Worm (Caenorhabditis elegans) whole organism, mixed stage, embryonic: Measurements from ENCODE around the gene lips-11.

Source experiments
- M03D4.4 ChIP-seq: sonication (generic microtip); optimal IDR thresholded peaks from 2 replicates; lab custom pipeline; 2017; ENCODE audit warnings: mild to moderate bottlenecking, missing genetic modification characterization, missing compliant biosample characterization
- bed-3 ChIP-seq: fragments of 200-800 bp; sonication (Bioruptor generic); optimal IDR thresholded peaks from 3 replicates; lab custom pipeline; 2018; ENCODE audit warnings: mild to moderate bottlenecking, missing genetic modification characterization, moderate library complexity, missing compliant biosample characterization
- blmp-1 ChIP-seq: fragments of 150-350 bp; optimal IDR thresholded peaks from 2 replicates; lab custom pipeline; 2014; ENCODE audit warnings: missing biosample characterization, missing genetic modification characterization
- ceh-39 ChIP-seq: fragments of 150-350 bp; optimal IDR thresholded peaks from 2 replicates; lab custom pipeline; 2014; ENCODE audit warnings: missing biosample characterization, missing genetic modification characterization
- ceh-43 ChIP-seq: fragments of 200-800 bp; sonication (Bioruptor generic); optimal IDR thresholded peaks from 2 replicates; lab custom pipeline; 2018; ENCODE audit warnings: mild to moderate bottlenecking, missing genetic modification characterization, moderate library complexity, missing compliant biosample characterization
- ceh-83 ChIP-seq: fragments of 200-800 bp; sonication (Bioruptor generic); optimal IDR thresholded peaks from 2 replicates; lab custom pipeline; 2018; ENCODE audit warnings: mild to moderate bottlenecking, missing genetic modification characterization, missing compliant biosample characterization
- ces-1 ChIP-seq: fragments of 150-350 bp; optimal IDR thresholded peaks from 2 replicates; lab custom pipeline; 2014; ENCODE audit warnings: missing biosample characterization, missing genetic modification reagents, missing genetic modification characterization
- cnd-1 ChIP-seq: fragments of 200-800 bp; sonication (Bioruptor generic); optimal IDR thresholded peaks from 2 replicates; lab custom pipeline; 2018; ENCODE audit warnings: mild to moderate bottlenecking, missing genetic modification characterization, missing compliant biosample characterization
- drap-1 ChIP-seq: fragments of 200-800 bp; sonication (Bioruptor generic); optimal IDR thresholded peaks from 3 replicates; lab custom pipeline; 2018; ENCODE audit warnings: mild to moderate bottlenecking, missing genetic modification characterization, missing compliant biosample characterization
- elt-1 ChIP-seq: sonication (generic microtip); optimal IDR thresholded peaks from 2 replicates; lab custom pipeline; 2017; ENCODE audit warnings: missing genetic modification characterization, mild to moderate bottlenecking, missing compliant biosample characterization, antibody characterized with exemption, moderate library complexity, borderline replicate concordance; ENCODE audit not compliant: insufficient read depth
- flh-1 ChIP-seq: fragments of 200-800 bp; sonication (Bioruptor generic); optimal IDR thresholded peaks from 2 replicates; lab custom pipeline; 2018; ENCODE audit warnings: mild to moderate bottlenecking, missing genetic modification characterization, moderate library complexity, missing compliant biosample characterization
- ham-2 ChIP-seq: fragments of 200-800 bp; sonication (Bioruptor generic); optimal IDR thresholded peaks from 2 replicates; lab custom pipeline; 2018; ENCODE audit warnings: mild to moderate bottlenecking, missing genetic modification characterization, missing compliant biosample characterization
- hlh-1 ChIP-seq: fragments of 150-350 bp; optimal IDR thresholded peaks from 2 replicates; lab custom pipeline; 2014; ENCODE audit warnings: missing biosample characterization, missing genetic modification reagents, missing genetic modification characterization
- lin-13 ChIP-seq: fragments of 150-350 bp; optimal IDR thresholded peaks from 2 replicates; lab custom pipeline; 2014; ENCODE audit warnings: missing biosample characterization, missing genetic modification characterization
- lin-32 ChIP-seq: fragments of 200-800 bp; sonication (Bioruptor generic); optimal IDR thresholded peaks from 2 replicates; lab custom pipeline; 2018; ENCODE audit warnings: mild to moderate bottlenecking, missing genetic modification characterization, missing compliant biosample characterization
- lsy-2 ChIP-seq: fragments of 150-350 bp; optimal IDR thresholded peaks from 2 replicates; lab custom pipeline; 2014; ENCODE audit warnings: missing biosample characterization, missing genetic modification characterization
- mab-5 ChIP-seq: fragments of 150-350 bp; optimal IDR thresholded peaks from 2 replicates; lab custom pipeline; 2014; ENCODE audit warnings: missing biosample characterization, missing genetic modification characterization
- mep-1 ChIP-seq: fragments of 150-350 bp; optimal IDR thresholded peaks from 2 replicates; lab custom pipeline; 2017; ENCODE audit warnings: missing biosample characterization, missing genetic modification reagents, missing genetic modification characterization, inconsistent platforms
- mls-2 ChIP-seq: sonication (generic microtip); optimal IDR thresholded peaks from 2 replicates; lab custom pipeline; 2016; ENCODE audit warnings: mild to moderate bottlenecking, missing genetic modification characterization, moderate library complexity, missing compliant biosample characterization
- nhr-12 ChIP-seq: fragments of 150-350 bp; optimal IDR thresholded peaks from 2 replicates; lab custom pipeline; 2014; ENCODE audit warnings: missing biosample characterization, missing genetic modification characterization
- nhr-2 ChIP-seq: fragments of 150-350 bp; optimal IDR thresholded peaks from 2 replicates; lab custom pipeline; 2014; ENCODE audit warnings: missing biosample characterization, missing genetic modification characterization
- nhr-237 ChIP-seq: fragments of 150-350 bp; optimal IDR thresholded peaks from 2 replicates; lab custom pipeline; 2014; ENCODE audit warnings: missing biosample characterization, missing genetic modification characterization
- nhr-28 ChIP-seq: fragments of 150-350 bp; optimal IDR thresholded peaks from 2 replicates; lab custom pipeline; 2014; ENCODE audit warnings: missing biosample characterization, missing genetic modification characterization
- nhr-76 ChIP-seq: sonication (generic microtip); optimal IDR thresholded peaks from 2 replicates; lab custom pipeline; 2017; ENCODE audit warnings: missing biosample characterization, missing genetic modification characterization
- pha-4 ChIP-seq: fragments of 150-350 bp; optimal IDR thresholded peaks from 2 replicates; lab custom pipeline; 2018; ENCODE audit warnings: missing biosample characterization, missing genetic modification reagents, missing genetic modification characterization
- sem-2 ChIP-seq: fragments of 200-800 bp; sonication (Bioruptor generic); optimal IDR thresholded peaks from 2 replicates; lab custom pipeline; 2018; ENCODE audit warnings: mild to moderate bottlenecking, missing genetic modification characterization, missing compliant biosample characterization
- snpc-4 ChIP-seq: fragments of 150-350 bp; optimal IDR thresholded peaks from 2 replicates; lab custom pipeline; 2014; ENCODE audit warnings: missing biosample characterization, missing genetic modification characterization
- sptf-1 ChIP-seq: sonication (generic microtip); optimal IDR thresholded peaks from 2 replicates; lab custom pipeline; 2017; ENCODE audit warnings: mild to moderate bottlenecking, missing genetic modification characterization, moderate library complexity, missing compliant biosample characterization
- tbx-8 ChIP-seq: fragments of 200-800 bp; sonication (Bioruptor generic); optimal IDR thresholded peaks from 2 replicates; lab custom pipeline; 2018; ENCODE audit warnings: mild to moderate bottlenecking, missing genetic modification characterization, moderate library complexity, missing compliant biosample characterization
- unc-120 ChIP-seq: sonication (generic microtip); optimal IDR thresholded peaks from 2 replicates; lab custom pipeline; 2017; ENCODE audit warnings: missing genetic modification characterization, missing compliant biosample characterization; ENCODE audit not compliant: poor library complexity, severe bottlenecking
- unc-39 ChIP-seq: fragments of 150-350 bp; optimal IDR thresholded peaks from 2 replicates; lab custom pipeline; 2014; ENCODE audit warnings: missing biosample characterization, missing genetic modification characterization
- unc-62 ChIP-seq: fragments of 150-350 bp; optimal IDR thresholded peaks from 2 replicates; lab custom pipeline; 2014; ENCODE audit warnings: missing biosample characterization, missing genetic modification reagents, missing genetic modification characterization
- ztf-11 ChIP-seq: fragments of 150-350 bp; optimal IDR thresholded peaks from 2 replicates; lab custom pipeline; 2014; ENCODE audit warnings: missing biosample characterization, missing genetic modification characterization

The lips-11 gene

ce11 chrII:1110901-1111300 is at the start of gene lips-11:
TSS of gene lips-11 (minus strand) at chrII:1111001.
- no peak for TF ChIP-seq flh-1 (GFP tag; lab: Kevin White, UChicago)
- TF ChIP-seq lin-13 (tag; lab: Kevin White, UChicago) = no peak
- TF ChIP-seq hlh-1 (tag; lab: Kevin White, UChicago) = no peak
- no peak for TF ChIP-seq nhr-237 (tag; lab: Kevin White, UChicago)
- TF ChIP-seq mls-2 (tag; lab: Kevin White, UChicago) = no peak
- TF ChIP-seq cnd-1 (tag; lab: Kevin White, UChicago) = no peak
- TF ChIP-seq ceh-83 (GFP tag; lab: Kevin White, UChicago) = no peak
- TF ChIP-seq nhr-28 = no peak
- TF ChIP-seq nhr-76 = no peak
- TF ChIP-seq unc-120 = no peak
- TF ChIP-seq ztf-11 = no peak
- TF ChIP-seq M03D4.4 (tag; lab: Kevin White, UChicago) = no peak

ce11 chrII:1159718-1160117 is 48.9 kb upstream of the lips-11 start:
- TF ChIP-seq tbx-8 (no peak), nhr-28 (no peak), bed-3 (GFP tag; lab: Kevin White, UChicago) (no peak), lin-32 (GFP tag; lab: Kevin White, UChicago) (no peak), lsy-2 (tag; lab: Kevin White, UChicago) (no peak), snpc-4 (no peak), drap-1 (GFP tag; lab: Kevin White, UChicago) (no peak), ces-1 (GFP tag; lab: Kevin White, UChicago) (no peak), M03D4.4 (tag; lab: Kevin White, UChicago) (no peak), flh-1 (GFP tag; lab: Kevin White, UChicago) (no peak), mab-5 (tag; lab: Kevin White, UChicago) (no peak), nhr-12 (tag; lab: Kevin White, UChicago) (no peak)

DNA sequence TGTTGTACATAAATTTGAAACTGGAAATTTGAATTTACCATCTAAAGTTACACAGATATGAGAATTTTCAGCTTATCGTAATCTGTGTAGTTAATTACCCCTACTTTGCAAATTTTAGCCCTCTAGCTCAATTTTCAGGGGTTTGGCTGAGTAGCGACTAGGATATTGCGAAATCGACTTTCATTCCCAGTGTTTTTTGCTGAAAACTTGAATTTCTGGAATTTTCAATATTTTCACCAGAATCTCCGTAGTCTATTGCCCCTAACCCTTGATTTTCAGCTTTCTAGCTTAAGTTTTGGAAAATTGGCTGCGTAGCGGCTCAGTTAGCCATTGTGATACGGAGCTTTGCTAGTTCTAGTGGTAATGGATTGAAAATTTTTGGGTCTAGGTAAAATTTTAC is 46.3 kb upstream of the lips-11 start:
- no peak for TF ChIP-seq elt-1 (tag; lab: Kevin White, UChicago)
- TF ChIP-seq mab-5 (tag; lab: Kevin White, UChicago) = no peak
- TF ChIP-seq ham-2 = no peak
- TF ChIP-seq mep-1 (tag; lab: Kevin White, UChicago) = no peak
- TF ChIP-seq lin-13 (tag; lab: Kevin White, UChicago) = no peak
- TF ChIP-seq sptf-1 (tag; lab: Kevin White, UChicago) = no peak
- no peak for TF ChIP-seq bed-3 (GFP tag; lab: Kevin White, UChicago)
- no peak for TF ChIP-seq drap-1 (GFP tag; lab: Kevin White, UChicago)
- TF ChIP-seq nhr-2 (tag; lab: Kevin White, UChicago) = no peak
- no peak for TF ChIP-seq nhr-12 (tag; lab: Kevin White, UChicago)
- no peak for TF ChIP-seq ceh-43 (GFP tag; lab: Kevin White, UChicago)
- no peak for TF ChIP-seq cnd-1 (tag; lab: Kevin White, UChicago)
- TF ChIP-seq pha-4 (tag; lab: Kevin White, UChicago) = no peak
- no peak for TF ChIP-seq unc-62 (GFP tag; lab: Kevin White, UChicago)
- TF ChIP-seq tbx-8 = no peak
- no peak for TF ChIP-seq blmp-1 (tag; lab: Kevin White, UChicago)
- no peak for TF ChIP-seq ces-1 (GFP tag; lab: Kevin White, UChicago)

DNA sequence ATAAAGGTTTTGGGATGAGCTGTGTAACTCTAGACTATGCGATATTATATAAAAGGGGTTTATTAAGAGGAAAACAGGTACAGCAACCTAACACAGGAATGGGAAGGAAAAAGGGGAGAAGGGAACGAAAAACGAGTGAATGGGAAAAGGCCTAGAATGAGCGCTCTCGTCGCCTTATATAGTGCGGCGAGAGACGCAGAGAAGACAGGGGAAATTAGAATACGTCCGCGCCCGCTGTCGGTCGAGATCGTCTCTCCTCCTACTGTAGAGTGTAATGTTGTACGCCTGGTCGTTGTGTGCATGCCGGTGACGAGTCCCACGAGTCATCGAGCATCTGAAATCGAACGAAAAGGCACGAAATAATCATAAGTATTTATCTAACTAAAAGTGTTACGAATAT is 42.5 kb upstream of the lips-11 start:
- TF ChIP-seq ztf-11 = no peak
- no peak for TF ChIP-seq lsy-2 (tag; lab: Kevin White, UChicago)
- TF ChIP-seq ham-2 = no peak
- no peak for TF ChIP-seq blmp-1 (tag; lab: Kevin White, UChicago)
- TF ChIP-seq drap-1 (GFP tag; lab: Kevin White, UChicago) = no peak
- TF ChIP-seq hlh-1 (tag; lab: Kevin White, UChicago) = no peak
- no peak for TF ChIP-seq nhr-28
- TF ChIP-seq mls-2 (tag; lab: Kevin White, UChicago) = no peak
- no peak for TF ChIP-seq unc-120
- TF ChIP-seq unc-39 (tag; lab: Kevin White, UChicago) = no peak
- no peak for TF ChIP-seq sem-2
- TF ChIP-seq cnd-1 (tag; lab: Kevin White, UChicago) = no peak
- TF ChIP-seq ceh-39 (tag; lab: Kevin White, UChicago) = no peak
